Worm (Caenorhabditis elegans): ENCODE measurements around the gene snt-3.

- TF ChIP-seq him-1 (tag; optimal IDR thresholded peaks at IDR 0.05) (no peak), dao-5 (tag; optimal IDR thresholded peaks at IDR 0.05) (no peak), W03F9.2 (tag; optimal IDR thresholded peaks at IDR 0.05) (no peak)
Measured at ce11 chrV:1383206-1383908, 12.5 kb upstream of the snt-3 start, which contains the start of gene rga-4.

All from whole organism, L4/young adult.